Worm (Caenorhabditis elegans): ENCODE measurements around the gene his-71.
A peak's percentile ranks its signal among the peaks of the same experiment; 100 is the strongest.

The his-71 gene

DNA sequence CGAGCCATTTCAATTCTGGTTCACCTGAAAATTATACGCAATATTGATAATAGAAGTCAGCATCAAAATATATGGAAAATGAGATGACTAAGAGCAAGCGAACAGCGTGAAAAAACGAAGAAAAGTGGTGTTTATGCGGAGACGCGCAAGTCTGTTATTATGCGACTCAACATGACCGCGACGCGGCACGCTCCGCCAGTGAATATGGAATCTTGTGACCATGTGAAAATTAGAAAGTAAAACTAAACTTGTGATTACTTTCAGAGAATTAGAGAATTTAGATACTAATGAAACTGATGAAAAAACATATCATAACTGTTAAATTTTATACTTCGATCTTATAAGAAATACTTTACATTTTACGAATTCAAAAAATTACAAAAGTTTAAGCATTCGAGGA, at the start of gene his-71:
Gene his-71 (minus strand): TSS at position 24 of the 400 bp plus-strand sequence.
- TF ChIP-seq fkh-10 (GFP tag; optimal IDR thresholded peaks at IDR 0.05) (no peak), nfya-1 (tag; optimal IDR thresholded peaks at IDR 0.05) (no peak), ahr-1 (tag; optimal IDR thresholded peaks at IDR 0.05) (no peak), nhr-232 (tag; optimal IDR thresholded peaks at IDR 0.05) (no peak), fax-1 (tag; optimal IDR thresholded peaks at IDR 0.05) (no peak)

DNA sequence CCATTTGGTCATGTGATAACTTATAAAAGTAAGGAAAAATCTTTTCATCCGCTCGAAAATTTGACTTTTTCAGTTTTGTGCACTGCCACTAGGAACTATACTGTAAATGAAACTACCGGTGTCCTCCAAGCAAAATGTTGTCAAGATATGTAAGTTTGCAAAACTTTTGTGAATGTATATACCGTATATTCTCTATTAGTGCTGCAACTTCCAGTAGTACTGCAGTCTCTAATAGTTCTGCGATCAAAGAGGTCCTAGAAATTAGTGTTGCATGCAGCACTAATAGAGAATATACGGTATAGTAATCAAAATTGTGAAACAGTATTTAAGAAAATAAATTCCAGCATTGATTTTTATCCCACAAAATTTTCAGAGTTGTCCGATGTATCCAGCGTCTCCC, 48.2 kb upstream of the his-71 start:
- TF ChIP-seq hlh-30 (tag; optimal IDR thresholded peaks at IDR 0.05; ENCODE audit: insufficient read depth) = no peak
- TF ChIP-seq madf-2 (tag; optimal IDR thresholded peaks at IDR 0.05) = no peak
- no peak for TF ChIP-seq sdc-2 (tag; optimal IDR thresholded peaks at IDR 0.05)
- TF ChIP-seq fax-1 (tag; optimal IDR thresholded peaks at IDR 0.05) = no peak
- TF ChIP-seq ceh-24 (tag; optimal IDR thresholded peaks at IDR 0.05) = no peak
- TF ChIP-seq ceh-18 (tag; optimal IDR thresholded peaks at IDR 0.05) = no peak
- no peak for TF ChIP-seq C38D4.7 (GFP tag; optimal IDR thresholded peaks at IDR 0.05)
- no peak for TF ChIP-seq ceh-9 (tag; optimal IDR thresholded peaks at IDR 0.05)
- no peak for TF ChIP-seq nhr-11 (tag; optimal IDR thresholded peaks at IDR 0.05)
- no peak for TF ChIP-seq fkh-10 (GFP tag; optimal IDR thresholded peaks at IDR 0.05)
- TF ChIP-seq ceh-6 (GFP tag; optimal IDR thresholded peaks at IDR 0.05) = no peak
- TF ChIP-seq ceh-31 (tag; optimal IDR thresholded peaks at IDR 0.05) = no peak
- no peak for TF ChIP-seq pha-2 (tag; optimal IDR thresholded peaks at IDR 0.05)

DNA sequence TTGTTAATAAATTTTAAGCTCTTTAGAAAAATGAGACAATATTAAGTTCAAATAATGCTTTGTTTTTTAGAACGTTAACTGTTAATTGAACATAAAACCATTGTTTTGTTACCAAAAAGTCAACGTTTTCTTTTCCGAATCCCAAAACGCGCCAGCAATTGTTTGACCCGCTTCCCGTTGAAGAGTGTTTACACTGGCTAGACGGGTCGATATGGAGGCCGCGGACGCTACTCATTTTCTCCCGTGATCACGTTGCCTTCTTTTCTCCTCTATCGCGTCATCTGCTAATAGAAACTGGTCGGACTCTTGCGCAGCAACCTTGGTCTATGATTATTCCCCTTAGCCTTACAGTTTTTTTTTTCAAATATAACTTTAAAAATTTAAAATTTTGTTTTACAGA, 47.2 kb upstream of the his-71 start, which contains the start of gene C34D10.1:
Gene C34D10.1 (plus strand): TSS at position 400 of the 400 bp plus-strand sequence.
- TF ChIP-seq T23F11.4 (GFP tag; optimal IDR thresholded peaks at IDR 0.05) = no peak
- peak; percentile 31 for TF ChIP-seq ceh-34 (tag; optimal IDR thresholded peaks at IDR 0.05)
- peak; percentile 42 for TF ChIP-seq nfya-1 (tag; optimal IDR thresholded peaks at IDR 0.05)
- no peak for TF ChIP-seq ceh-22 (tag; optimal IDR thresholded peaks at IDR 0.05)
- no peak for TF ChIP-seq sox-4 (tag; optimal IDR thresholded peaks at IDR 0.05)
- no peak for TF ChIP-seq ets-4 (tag; optimal IDR thresholded peaks at IDR 0.05)
- peak; percentile 26 for TF ChIP-seq F13H6.1 (tag; optimal IDR thresholded peaks at IDR 0.05)
- TF ChIP-seq ceh-31 (tag; optimal IDR thresholded peaks at IDR 0.05) = peak; percentile 46
- TF ChIP-seq syd-9 (tag; optimal IDR thresholded peaks at IDR 0.05) = no peak
- peak; percentile 43 for TF ChIP-seq ref-2 (tag; optimal IDR thresholded peaks at IDR 0.05)
- peak; percentile 35 for TF ChIP-seq ceh-48 (tag; optimal IDR thresholded peaks at IDR 0.05)
- TF ChIP-seq tbx-2 (tag; optimal IDR thresholded peaks at IDR 0.05) = peak; percentile 16
- TF ChIP-seq sdc-2 (tag; optimal IDR thresholded peaks at IDR 0.05) = peak; percentile 66
- TF ChIP-seq hlh-13 (GFP tag; optimal IDR thresholded peaks at IDR 0.05) = no peak
- TF ChIP-seq che-1 (tag; optimal IDR thresholded peaks at IDR 0.05) = no peak
- TF ChIP-seq hlh-30 (tag; optimal IDR thresholded peaks at IDR 0.05; ENCODE audit: insufficient read depth) = peak; percentile 63
- TF ChIP-seq ceh-18 (tag; optimal IDR thresholded peaks at IDR 0.05) = peak; percentile 35
- no peak for TF ChIP-seq tbx-7 (tag; optimal IDR thresholded peaks at IDR 0.05)

DNA sequence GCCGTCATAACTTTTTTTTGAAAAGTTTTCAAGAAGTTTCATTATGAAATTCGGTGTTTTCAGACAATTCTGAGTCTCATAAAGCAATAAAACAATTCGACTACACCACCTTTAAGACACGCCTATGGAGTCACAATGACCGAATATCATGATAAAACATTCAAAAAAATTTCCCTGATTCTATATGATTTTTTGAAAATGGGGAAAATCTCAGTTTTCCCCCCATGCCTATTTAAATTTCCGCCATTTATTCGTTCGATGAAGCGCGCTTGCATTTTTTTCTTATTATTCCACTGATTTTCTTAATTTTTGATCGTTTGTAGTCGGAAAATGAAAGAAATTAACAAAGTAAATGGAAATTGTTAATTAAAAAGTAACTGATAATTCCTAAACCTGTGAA, 45.6 kb upstream of the his-71 start:
- TF ChIP-seq ceh-34 (tag; optimal IDR thresholded peaks at IDR 0.05) (no peak), nhr-11 (tag; optimal IDR thresholded peaks at IDR 0.05) (no peak), mec-3 (tag; optimal IDR thresholded peaks at IDR 0.05; ENCODE audit: borderline replicate concordance) (no peak), ztf-16 (tag; optimal IDR thresholded peaks at IDR 0.05) (no peak), hlh-13 (GFP tag; optimal IDR thresholded peaks at IDR 0.05) (no peak), unc-55 (GFP tag; optimal IDR thresholded peaks at IDR 0.05) (no peak), ceh-30 (tag; optimal IDR thresholded peaks at IDR 0.05) (no peak), pat-9 (tag; optimal IDR thresholded peaks at IDR 0.05) (no peak), sox-2 (GFP tag; IDR thresholded peaks at IDR 0.05) (no peak), dve-1 (tag; optimal IDR thresholded peaks at IDR 0.05) (no peak), C08G9.2 (tag; optimal IDR thresholded peaks at IDR 0.05) (no peak), pha-2 (tag; optimal IDR thresholded peaks at IDR 0.05) (no peak), syd-9 (tag; optimal IDR thresholded peaks at IDR 0.05) (no peak), eyg-1 (tag; optimal IDR thresholded peaks at IDR 0.05) (no peak), unc-42 (tag; optimal IDR thresholded peaks at IDR 0.05) (no peak), hlh-8 (tag; optimal IDR thresholded peaks at IDR 0.05) (no peak), tbx-2 (tag; optimal IDR thresholded peaks at IDR 0.05) (no peak)

All from whole organism, late embryonic.